Worm (Caenorhabditis elegans) whole organism, young adult: ENCODE results near the gene dhcr-7.
A peak's percentile ranks its signal among the peaks of the same experiment; 100 is the strongest.

Source experiments
- C17E4.6 ChIP-seq: fragments of 200-800 bp; sonication (Bioruptor generic); IDR thresholded peaks from 2 replicates; pipeline ENCODE4 v1.3.6; 2022; ENCODE audit warnings: missing genetic modification reagents, missing genetic modification characterization, missing compliant biosample characterization
- F39B2.1 ChIP-seq: fragments of 200-800 bp; sonication (Bioruptor generic); IDR thresholded peaks from 2 replicates; pipeline ENCODE4 v1.3.6; 2022; ENCODE audit warnings: missing genetic modification reagents, missing genetic modification characterization, missing compliant biosample characterization
- F57A8.1 ChIP-seq: fragments of 200-800 bp; sonication (Bioruptor generic); optimal IDR thresholded peaks from 2 replicates; lab custom pipeline; 2018; ENCODE audit warnings: mild to moderate bottlenecking, missing genetic modification characterization, moderate library complexity, missing compliant biosample characterization
- F57C9.4 ChIP-seq: sonication (generic microtip); optimal IDR thresholded peaks from 2 replicates; lab custom pipeline; 2017; ENCODE audit warnings: mild to moderate bottlenecking, missing genetic modification characterization, missing compliant biosample characterization
- K12H6.12 ChIP-seq: fragments of 200-800 bp; sonication (Bioruptor generic); optimal IDR thresholded peaks from 2 replicates; lab custom pipeline; 2018; ENCODE audit warnings: mild to moderate bottlenecking, missing genetic modification characterization, missing compliant biosample characterization
- T26A5.8 ChIP-seq: sonication (generic microtip); optimal IDR thresholded peaks from 2 replicates; lab custom pipeline; 2016; ENCODE audit warnings: missing genetic modification characterization, missing compliant biosample characterization
- Y53F4B.3 ChIP-seq: fragments of 200-800 bp; sonication (Bioruptor generic); IDR thresholded peaks from 2 replicates; pipeline ENCODE4 v1.3.6; 2022; ENCODE audit warnings: missing genetic modification reagents, missing genetic modification characterization, missing compliant biosample characterization
- ceh-58 ChIP-seq: fragments of 200-800 bp; sonication (Bioruptor generic); IDR thresholded peaks from 2 replicates; pipeline ENCODE4 v1.3.6; 2022; ENCODE audit warnings: missing genetic modification characterization, missing compliant biosample characterization
- ceh-91 ChIP-seq: fragments of 200-800 bp; sonication (Bioruptor generic); IDR thresholded peaks from 2 replicates; pipeline ENCODE4 v1.3.6; 2022; ENCODE audit warnings: missing genetic modification reagents, missing genetic modification characterization, missing compliant biosample characterization
- dox-1 ChIP-seq: fragments of 200-800 bp; sonication (Bioruptor generic); IDR thresholded peaks from 2 replicates; pipeline ENCODE4 v1.3.6; 2022; ENCODE audit warnings: missing genetic modification reagents, missing genetic modification characterization, missing compliant biosample characterization
- efl-1 ChIP-seq: fragments of 150-350 bp; optimal IDR thresholded peaks from 2 replicates; lab custom pipeline; 2014; ENCODE audit warnings: missing biosample characterization, missing genetic modification reagents, missing genetic modification characterization
- egl-18 ChIP-seq: fragments of 200-800 bp; sonication (Bioruptor generic); IDR thresholded peaks from 2 replicates; pipeline ENCODE4 v1.3.6; 2022; ENCODE audit warnings: missing genetic modification reagents, missing genetic modification characterization, missing compliant biosample characterization
- egl-44 ChIP-seq: fragments of 200-800 bp; sonication (Bioruptor generic); IDR thresholded peaks from 2 replicates; pipeline ENCODE4 v1.3.6; 2022; ENCODE audit warnings: missing genetic modification reagents, missing genetic modification characterization, missing compliant biosample characterization
- egrh-3 ChIP-seq: fragments of 200-800 bp; sonication (Bioruptor generic); IDR thresholded peaks from 2 replicates; pipeline ENCODE4 v1.3.6; 2022; ENCODE audit warnings: missing genetic modification reagents, missing genetic modification characterization, missing compliant biosample characterization
- ekl-4 ChIP-seq: fragments of 200-800 bp; sonication (Bioruptor generic); IDR thresholded peaks from 2 replicates; pipeline ENCODE4 v1.3.6; 2022; ENCODE audit warnings: missing genetic modification reagents, missing genetic modification characterization, missing compliant biosample characterization
- fkh-3 ChIP-seq: sonication (generic microtip); optimal IDR thresholded peaks from 2 replicates; lab custom pipeline; 2016; ENCODE audit warnings: mild to moderate bottlenecking, missing genetic modification characterization, missing compliant biosample characterization
- hlh-12 ChIP-seq: sonication (generic microtip); optimal IDR thresholded peaks from 2 replicates; lab custom pipeline; 2016; ENCODE audit warnings: missing genetic modification characterization, missing compliant biosample characterization
- hrde-1 ChIP-seq: sonication (generic microtip); optimal IDR thresholded peaks from 2 replicates; lab custom pipeline; 2016; ENCODE audit warnings: missing genetic modification characterization, mild to moderate bottlenecking, missing compliant biosample characterization, moderate library complexity, missing genotype, missing genetic modification reagents, borderline replicate concordance
- lag-1 ChIP-seq: fragments of 200-800 bp; sonication (Bioruptor generic); IDR thresholded peaks from 2 replicates; pipeline ENCODE4 v1.3.6; 2022; ENCODE audit warnings: missing genetic modification reagents, missing genetic modification characterization, missing compliant biosample characterization
- lin-26 ChIP-seq: fragments of 200-800 bp; sonication (Bioruptor generic); IDR thresholded peaks from 2 replicates; pipeline ENCODE4 v1.3.6; 2022; ENCODE audit warnings: missing genetic modification reagents, missing genetic modification characterization, missing compliant biosample characterization
- lin-35 ChIP-seq, 3 experiments: fragments of 150-350 bp in 2 of 3; sonication (generic microtip) in 1 of 3; optimal IDR thresholded peaks; 2 replicates each; lab custom pipeline; 2014 to 2018; ENCODE audit warnings: missing biosample characterization in 3 of 3, missing genetic modification characterization in 3 of 3, missing genetic modification reagents in 3 of 3
- lsl-1 ChIP-seq: fragments of 200-800 bp; sonication (Bioruptor generic); optimal IDR thresholded peaks from 2 replicates; lab custom pipeline; 2018; ENCODE audit warnings: mild to moderate bottlenecking, missing genetic modification characterization, moderate library complexity, missing compliant biosample characterization
- madf-3 ChIP-seq: fragments of 200-800 bp; sonication (Bioruptor generic); IDR thresholded peaks from 2 replicates; pipeline ENCODE4 v1.3.6; 2022; ENCODE audit warnings: missing genetic modification reagents, missing genetic modification characterization, missing compliant biosample characterization
- madf-8 ChIP-seq: fragments of 200-800 bp; sonication (Bioruptor generic); conservative IDR thresholded peaks from 2 replicates; pipeline ENCODE4 v1.3.6; 2022; ENCODE audit warnings: missing genetic modification reagents, missing genetic modification characterization, missing compliant biosample characterization
- mes-4 ChIP-seq: sonication (generic microtip); optimal IDR thresholded peaks from 2 replicates; lab custom pipeline; 2016; ENCODE audit warnings: missing genotype, missing genetic modification characterization, missing compliant biosample characterization
- nfya-1 ChIP-seq: sonication (generic microtip); optimal IDR thresholded peaks from 2 replicates; lab custom pipeline; 2017; ENCODE audit warnings: antibody characterized with exemption, missing compliant biosample characterization, missing genetic modification characterization, borderline replicate concordance; ENCODE audit not compliant: insufficient read depth
- nhr-179 ChIP-seq: sonication (generic microtip); optimal IDR thresholded peaks from 2 replicates; lab custom pipeline; 2016; ENCODE audit warnings: mild to moderate bottlenecking, missing genetic modification characterization, missing compliant biosample characterization
- nhr-27 ChIP-seq: fragments of 200-800 bp; sonication (Bioruptor generic); optimal IDR thresholded peaks from 2 replicates; lab custom pipeline; 2018; ENCODE audit warnings: mild to moderate bottlenecking, missing genetic modification characterization, moderate library complexity, missing compliant biosample characterization
- nhr-90 ChIP-seq: sonication (generic microtip); optimal IDR thresholded peaks from 2 replicates; lab custom pipeline; 2016; ENCODE audit warnings: missing genotype, mild to moderate bottlenecking, missing genetic modification characterization, missing compliant biosample characterization
- pbrm-1 ChIP-seq: fragments of 200-800 bp; sonication (Bioruptor generic); IDR thresholded peaks from 2 replicates; pipeline ENCODE4 v1.3.6; 2022; ENCODE audit warnings: missing genetic modification reagents, missing genetic modification characterization, missing compliant biosample characterization
- pha-4 ChIP-seq: fragments of 150-350 bp; sonication (generic microtip); optimal IDR thresholded peaks from 2 replicates; lab custom pipeline; 2014; ENCODE audit warnings: missing biosample characterization, missing genetic modification reagents, missing genetic modification characterization
- tbp1 ChIP-seq: fragments of 200-800 bp; sonication (Bioruptor generic); optimal IDR thresholded peaks from 2 replicates; lab custom pipeline; 2018; ENCODE audit warnings: mild to moderate bottlenecking, missing genetic modification characterization, missing compliant biosample characterization
- unc-130 ChIP-seq: sonication (generic microtip); optimal IDR thresholded peaks from 2 replicates; lab custom pipeline; 2016; ENCODE audit warnings: missing genetic modification reagents, missing genetic modification characterization, missing compliant biosample characterization
- xnd-1 ChIP-seq: sonication (generic microtip); optimal IDR thresholded peaks from 2 replicates; lab custom pipeline; 2016; ENCODE audit warnings: missing genotype, missing genetic modification reagents, missing genetic modification characterization, missing compliant biosample characterization
- zim-3 ChIP-seq: sonication (generic microtip); optimal IDR thresholded peaks from 2 replicates; lab custom pipeline; 2017; ENCODE audit warnings: mild to moderate bottlenecking, missing genetic modification characterization, moderate library complexity, missing compliant biosample characterization
- ztf-18 ChIP-seq: sonication (generic microtip); optimal IDR thresholded peaks from 2 replicates; lab custom pipeline; 2016; ENCODE audit warnings: missing genotype, mild to moderate bottlenecking, missing genetic modification characterization, missing compliant biosample characterization
- ztf-22 ChIP-seq: fragments of 200-800 bp; sonication (Bioruptor generic); optimal IDR thresholded peaks from 2 replicates; lab custom pipeline; 2018; ENCODE audit warnings: mild to moderate bottlenecking, missing genetic modification characterization, moderate library complexity, missing compliant biosample characterization
- ztf-26 ChIP-seq: sonication (generic microtip); optimal IDR thresholded peaks from 2 replicates; lab custom pipeline; 2017; ENCODE audit warnings: missing genetic modification characterization, missing compliant biosample characterization
- ztf-6 ChIP-seq: fragments of 200-800 bp; sonication (Bioruptor generic); IDR thresholded peaks from 2 replicates; pipeline ENCODE4 v1.3.6; 2022; ENCODE audit warnings: missing genetic modification reagents, missing genetic modification characterization, missing compliant biosample characterization

The dhcr-7 gene

ce11 chrV:20476514-20476913 lies 8.7 kb downstream of the dhcr-7 start (continued):
- TF ChIP-seq madf-8 (GFP tag; lab: Robert Waterston, UW) (peak; percentile 56), hrde-1 (tag; lab: Kevin White, UChicago) (no peak), ztf-6 (GFP tag; lab: Robert Waterston, UW) (no peak), lin-35 (GFP tag; optimal IDR thresholded peaks at IDR 0.05; lab: Kevin White, UChicago) (no peak), lsl-1 (GFP tag; lab: Kevin White, UChicago) (peak; percentile 85), pbrm-1 (no peak), ceh-91 (peak; percentile 62), mes-4 (tag; lab: Kevin White, UChicago) (no peak), nhr-90 (tag; lab: Kevin White, UChicago) (no peak), nhr-179 (tag; lab: Kevin White, UChicago) (no peak), T26A5.8 (no peak), nfya-1 (tag; lab: Kevin White, UChicago) (no peak), efl-1 (GFP tag; lab: Kevin White, UChicago) (peak; percentile 35), F57A8.1 (no peak), F57C9.4 (no peak), xnd-1 (tag; lab: Kevin White, UChicago) (peak; percentile 80)

- TF ChIP-seq dox-1 (no peak), ztf-18 (no peak), C17E4.6 (GFP tag; lab: Robert Waterston, UW) (no peak), nhr-27 (no peak), egl-44 (GFP tag; lab: Robert Waterston, UW) (no peak), egrh-3 (GFP tag; lab: Robert Waterston, UW) (no peak), Y53F4B.3 (GFP tag; lab: Robert Waterston, UW) (no peak), tbp1 (GFP tag; lab: Kevin White, UChicago) (no peak), K12H6.12 (tag; lab: Kevin White, UChicago) (no peak), ztf-26 (no peak), lin-35 (GFP tag; optimal IDR thresholded peaks at IDR 0.05; lab: Kevin White, UChicago) (no peak), lin-26 (GFP tag; lab: Robert Waterston, UW) (no peak), madf-3 (GFP tag; lab: Robert Waterston, UW) (no peak), ceh-58 (GFP tag; lab: Robert Waterston, UW) (no peak), zim-3 (tag; lab: Kevin White, UChicago) (no peak)
These were observed 9.4 kb downstream of the dhcr-7 start, which contains the start of gene B0250.7 for ce11 chrV:20475830-20476229. B0250.7 (minus strand) TSS chrV:20476061.

DNA sequence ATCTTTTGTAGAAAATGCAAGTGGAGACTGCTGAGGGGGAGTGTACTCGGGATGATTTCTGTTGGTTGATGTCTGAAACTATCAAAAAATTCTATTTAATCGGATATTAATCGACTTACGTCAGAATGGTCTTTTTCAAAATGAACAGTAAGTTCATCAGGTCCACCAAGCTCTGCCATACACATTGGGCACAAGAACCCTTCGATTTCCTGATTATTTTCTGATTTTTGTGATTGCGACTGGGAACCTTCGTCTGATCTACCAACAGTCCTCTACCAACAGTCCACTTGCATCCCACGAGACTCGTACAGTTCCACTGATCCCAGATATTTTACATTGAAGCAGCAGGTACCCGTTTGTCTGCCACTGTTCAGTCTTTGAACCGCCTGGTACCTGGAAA lies 10.2 kb downstream of the dhcr-7 start:
- TF ChIP-seq Y53F4B.3 (GFP tag; lab: Robert Waterston, UW) = no peak
- TF ChIP-seq efl-1 (GFP tag; lab: Kevin White, UChicago) = no peak
- no peak for TF ChIP-seq lag-1 (GFP tag; lab: Robert Waterston, UW)
- no peak for TF ChIP-seq fkh-3 (tag; lab: Kevin White, UChicago)
- TF ChIP-seq dox-1 = no peak
- TF ChIP-seq hlh-12 (tag; lab: Kevin White, UChicago) = no peak
- no peak for TF ChIP-seq ekl-4 (GFP tag; lab: Robert Waterston, UW)
- no peak for TF ChIP-seq unc-130 (GFP tag; lab: Kevin White, UChicago)
- no peak for TF ChIP-seq egl-18
- no peak for TF ChIP-seq pha-4 (tag; lab: Kevin White, UChicago)
- no peak for TF ChIP-seq hrde-1 (tag; lab: Kevin White, UChicago)
- TF ChIP-seq F39B2.1 = no peak
- no peak for TF ChIP-seq ztf-22 (GFP tag; lab: Kevin White, UChicago)
